Worm (Caenorhabditis elegans) whole organism, early embryonic: ENCODE data around the gene K08H2.10.

Source experiments
- B0310.2 ChIP-seq: sonication (generic microtip); optimal IDR thresholded peaks from 2 replicates; lab custom pipeline; 2016; ENCODE audit warnings: mild to moderate bottlenecking, missing genetic modification characterization, missing compliant biosample characterization
- F13C5.2 ChIP-seq: sonication (generic microtip); optimal IDR thresholded peaks from 2 replicates; lab custom pipeline; 2017; ENCODE audit warnings: mild to moderate bottlenecking, missing genetic modification characterization, inconsistent platforms, missing compliant biosample characterization
- aly-1 ChIP-seq: sonication (generic microtip); optimal IDR thresholded peaks from 2 replicates; lab custom pipeline; 2016; ENCODE audit warnings: missing genetic modification characterization, missing compliant biosample characterization
- ama-1 ChIP-seq: fragments of 150-350 bp; optimal IDR thresholded peaks from 2 replicates; lab custom pipeline; 2014
- ceh-13 ChIP-seq: fragments of 200-800 bp; sonication (Bioruptor generic); optimal IDR thresholded peaks from 2 replicates; lab custom pipeline; 2018; ENCODE audit warnings: mild to moderate bottlenecking, missing genetic modification characterization, missing compliant biosample characterization
- ceh-36 ChIP-seq: sonication (generic microtip); optimal IDR thresholded peaks from 2 replicates; lab custom pipeline; 2016; ENCODE audit warnings: missing genetic modification characterization, inconsistent platforms, missing compliant biosample characterization
- ets-7 ChIP-seq: sonication (generic microtip); optimal IDR thresholded peaks from 2 replicates; lab custom pipeline; 2016; ENCODE audit warnings: missing genotype, missing genetic modification characterization, missing compliant biosample characterization
- flt-1 ChIP-seq: fragments of 200-800 bp; sonication (Bioruptor generic); IDR thresholded peaks from 2 replicates; pipeline ENCODE4 v1.3.6; 2022; ENCODE audit warnings: missing genetic modification characterization, missing compliant biosample characterization
- hmbx-1 ChIP-seq: sonication (generic microtip); optimal IDR thresholded peaks from 2 replicates; lab custom pipeline; 2016; ENCODE audit warnings: mild to moderate bottlenecking, missing genetic modification characterization, missing compliant biosample characterization
- hmg-4 ChIP-seq: fragments of 200-800 bp; sonication (Bioruptor generic); optimal IDR thresholded peaks from 2 replicates; lab custom pipeline; 2018; ENCODE audit warnings: mild to moderate bottlenecking, missing genetic modification characterization, missing compliant biosample characterization
- hnd-1 ChIP-seq: sonication (generic microtip); optimal IDR thresholded peaks from 2 replicates; lab custom pipeline; 2016; ENCODE audit warnings: missing genetic modification characterization, missing compliant biosample characterization
- pes-1 ChIP-seq: fragments of 200-800 bp; sonication (Bioruptor generic); IDR thresholded peaks from 2 replicates; pipeline ENCODE4 v1.3.6; 2022; ENCODE audit warnings: missing genetic modification reagents, missing genetic modification characterization, missing compliant biosample characterization
- scrt-1 ChIP-seq: fragments of 200-800 bp; sonication (Bioruptor generic); IDR thresholded peaks from 2 replicates; pipeline ENCODE4 v1.3.6; 2022; ENCODE audit warnings: missing genetic modification characterization, missing compliant biosample characterization
- sea-1 ChIP-seq: fragments of 200-800 bp; sonication (Bioruptor generic); conservative IDR thresholded peaks from 2 replicates; pipeline ENCODE4 v1.3.6; 2022; ENCODE audit warnings: missing genetic modification characterization, missing compliant biosample characterization
- tbx-11 ChIP-seq: fragments of 200-800 bp; sonication (Bioruptor generic); IDR thresholded peaks from 2 replicates; pipeline ENCODE4 v1.3.6; 2022; ENCODE audit warnings: missing genetic modification characterization, missing compliant biosample characterization
- tbx-37 ChIP-seq: fragments of 200-800 bp; sonication (Bioruptor generic); conservative IDR thresholded peaks from 2 replicates; pipeline ENCODE4 v1.3.6; 2022; ENCODE audit warnings: missing genetic modification reagents, missing genetic modification characterization, missing compliant biosample characterization
- tra-4 ChIP-seq: sonication (generic microtip); optimal IDR thresholded peaks from 2 replicates; lab custom pipeline; 2017; ENCODE audit warnings: missing genetic modification characterization, missing compliant biosample characterization

The K08H2.10 gene

DNA sequence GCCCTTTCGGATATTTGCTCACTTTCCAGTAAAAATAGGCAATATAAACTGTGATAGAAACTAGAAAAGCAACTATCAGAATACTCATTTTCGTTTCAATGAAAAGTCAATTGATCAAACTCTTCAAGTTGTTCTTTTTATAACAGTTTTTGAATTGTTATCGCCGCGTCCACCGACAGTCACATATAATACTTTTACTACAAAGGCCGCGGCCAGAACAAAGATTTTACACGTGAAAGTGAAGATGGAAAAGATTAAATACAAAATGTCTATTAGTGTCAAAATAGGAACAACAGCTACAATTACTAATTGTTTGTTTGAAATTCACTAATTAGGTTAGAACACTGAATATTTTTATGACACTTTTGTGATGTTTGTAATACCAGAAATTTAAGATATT lies 12.0 kb downstream of the K08H2.10 start, which contains the start of gene cyp-14A2:
Gene cyp-14A2 (minus strand): TSS at position 101 of the 400 bp plus-strand sequence.
- TF ChIP-seq ceh-36 (tag; lab: Kevin White, UChicago) (no peak), tbx-11 (GFP tag; lab: Robert Waterston, UW) (no peak), hnd-1 (no peak), scrt-1 (no peak), B0310.2 (tag; lab: Kevin White, UChicago) (no peak)

DNA sequence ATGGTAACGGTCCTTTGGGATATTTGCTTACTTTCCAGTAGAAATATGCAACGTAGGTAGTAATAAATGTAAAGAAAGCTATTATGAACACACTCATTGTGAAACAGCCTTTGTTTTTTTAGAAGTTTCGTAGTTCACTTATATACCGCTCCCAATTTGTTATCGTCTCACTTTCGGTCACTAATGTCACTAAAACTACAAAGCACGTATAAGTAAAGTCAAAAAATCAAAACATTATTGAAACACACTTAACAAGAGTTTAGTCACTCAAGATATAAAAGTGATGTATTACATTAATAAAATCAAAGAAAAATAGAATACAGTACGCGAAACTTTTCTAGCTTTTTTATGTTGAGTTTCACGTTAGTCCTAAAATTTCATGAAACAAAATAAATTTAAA lies 16.5 kb downstream of the K08H2.10 start, which contains the start of gene cyp-14A3:
Gene cyp-14A3 (minus strand): TSS at position 101 of the 400 bp plus-strand sequence.
- TF ChIP-seq aly-1 (tag; lab: Kevin White, UChicago) = no peak
- no peak for TF ChIP-seq hmbx-1 (tag; lab: Kevin White, UChicago)
- TF ChIP-seq sea-1 (GFP tag; lab: Robert Waterston, UW) = no peak
- TF ChIP-seq F13C5.2 (tag; lab: Kevin White, UChicago) = no peak
- no peak for TF ChIP-seq ets-7 (tag; lab: Kevin White, UChicago)
- TF ChIP-seq ceh-36 (tag; lab: Kevin White, UChicago) = no peak
- no peak for TF ChIP-seq ceh-13 (GFP tag; lab: Kevin White, UChicago)
- no peak for TF ChIP-seq ama-1
- TF ChIP-seq tbx-11 (GFP tag; lab: Robert Waterston, UW) = no peak

DNA sequence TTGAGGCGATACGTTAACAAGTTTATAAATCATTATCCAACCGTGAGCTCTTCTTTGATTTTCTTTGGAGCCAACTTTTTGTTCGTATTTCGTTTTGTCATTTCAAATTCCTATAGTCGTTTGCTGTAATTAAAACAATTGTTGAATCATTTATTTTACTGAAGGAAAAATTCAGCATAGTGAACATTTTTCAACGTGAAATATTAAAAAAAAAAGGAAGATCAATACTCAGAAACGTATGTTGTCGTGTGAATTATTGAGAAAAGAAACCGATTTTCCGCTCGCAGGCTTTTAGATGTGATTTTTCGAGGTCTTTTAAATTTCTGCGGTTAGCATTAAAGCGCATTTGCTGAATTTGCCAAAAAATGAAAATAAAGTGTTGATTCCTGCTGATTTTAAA lies 21.3 kb downstream of the K08H2.10 start, which contains the start of gene phf-33:
Gene phf-33 (minus strand): TSS at position 101 of the 400 bp plus-strand sequence.
- no peak for TF ChIP-seq ama-1
- no peak for TF ChIP-seq pes-1 (GFP tag; lab: Robert Waterston, UW)
- TF ChIP-seq scrt-1 = no peak
- no peak for TF ChIP-seq hnd-1
- TF ChIP-seq hmbx-1 (tag; lab: Kevin White, UChicago) = no peak
- no peak for TF ChIP-seq ceh-36 (tag; lab: Kevin White, UChicago)
- no peak for TF ChIP-seq ceh-13 (GFP tag; lab: Kevin White, UChicago)
- no peak for TF ChIP-seq tra-4 (tag; lab: Kevin White, UChicago)
- no peak for TF ChIP-seq sea-1 (GFP tag; lab: Robert Waterston, UW)
- no peak for TF ChIP-seq ets-7 (tag; lab: Kevin White, UChicago)

DNA sequence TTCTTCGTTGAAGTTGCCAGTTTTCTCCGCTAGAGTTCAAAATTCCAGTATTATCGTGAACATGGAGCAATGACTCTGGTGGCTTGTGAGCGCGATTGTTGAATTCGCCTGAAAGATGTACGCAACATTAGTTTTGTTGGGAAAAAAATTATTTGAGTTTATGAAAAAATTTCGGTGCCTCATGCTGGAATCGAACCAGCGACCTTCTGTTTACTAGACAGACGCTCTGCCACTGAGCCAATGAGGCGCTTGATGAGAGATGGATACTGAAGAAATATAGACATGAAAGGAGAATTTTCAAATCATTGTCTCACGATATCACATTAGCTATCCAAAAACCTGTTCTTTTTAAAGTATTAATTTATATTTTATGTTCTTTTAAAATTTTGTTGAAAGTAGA lies 25.9 kb downstream of the K08H2.10 start:
- no peak for TF ChIP-seq sea-1 (GFP tag; lab: Robert Waterston, UW)
- TF ChIP-seq F13C5.2 (tag; lab: Kevin White, UChicago) = no peak
- no peak for TF ChIP-seq hmbx-1 (tag; lab: Kevin White, UChicago)
- TF ChIP-seq ceh-13 (GFP tag; lab: Kevin White, UChicago) = no peak
- TF ChIP-seq tbx-37 (GFP tag; lab: Robert Waterston, UW) = no peak
- no peak for TF ChIP-seq pes-1 (GFP tag; lab: Robert Waterston, UW)
- no peak for TF ChIP-seq scrt-1
- no peak for TF ChIP-seq ets-7 (tag; lab: Kevin White, UChicago)
- no peak for TF ChIP-seq hmg-4 (GFP tag; lab: Kevin White, UChicago)
- no peak for TF ChIP-seq hnd-1
- no peak for TF ChIP-seq flt-1 (GFP tag; lab: Robert Waterston, UW)
- no peak for TF ChIP-seq ama-1
- no peak for TF ChIP-seq ceh-36 (tag; lab: Kevin White, UChicago)
- TF ChIP-seq aly-1 (tag; lab: Kevin White, UChicago) = no peak

DNA sequence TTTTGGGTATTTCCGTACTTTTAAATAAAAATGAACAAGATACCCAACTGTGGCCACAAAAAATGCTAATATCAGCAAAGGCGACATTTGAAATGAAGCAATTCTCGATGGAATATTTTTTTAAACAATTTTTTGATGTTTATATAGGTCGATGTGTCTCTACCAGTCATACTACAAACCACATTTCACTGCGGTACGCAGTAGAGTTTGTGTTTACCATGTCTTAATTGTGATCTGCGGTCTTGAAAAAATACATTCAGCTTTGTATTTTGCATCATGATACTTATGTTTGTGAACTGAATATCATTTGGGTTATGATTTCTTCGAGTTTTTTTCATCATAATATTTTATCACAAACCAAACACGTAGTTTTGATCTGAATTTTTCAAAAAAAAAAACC lies 26.5 kb downstream of the K08H2.10 start, which contains the start of gene cyp-14A4:
Gene cyp-14A4 (minus strand): TSS at position 107 of the 400 bp plus-strand sequence.
- TF ChIP-seq B0310.2 (tag; lab: Kevin White, UChicago) (no peak), ama-1 (no peak)

DNA sequence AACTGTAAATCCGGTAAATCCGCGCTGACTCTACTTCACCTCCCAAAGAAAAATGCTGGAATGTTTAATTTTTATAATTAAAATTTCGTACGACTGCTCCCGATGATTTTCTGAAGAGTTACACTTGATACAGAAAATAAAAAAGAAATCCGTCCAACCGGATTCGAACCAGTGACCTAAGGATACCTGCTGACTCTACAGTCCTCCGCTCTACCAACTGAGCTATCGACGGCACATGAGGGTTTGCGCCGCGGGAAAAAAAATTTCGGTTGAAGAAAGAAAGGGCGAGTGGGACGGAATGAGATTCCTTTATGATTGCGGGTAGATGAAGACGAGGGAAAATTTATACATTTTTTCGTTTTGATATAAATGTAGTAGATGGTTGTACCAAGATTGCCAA lies 27.0 kb downstream of the K08H2.10 start:
- TF ChIP-seq aly-1 (tag; lab: Kevin White, UChicago) (no peak), hmg-4 (GFP tag; lab: Kevin White, UChicago) (no peak), tbx-37 (GFP tag; lab: Robert Waterston, UW) (no peak), flt-1 (GFP tag; lab: Robert Waterston, UW) (no peak), pes-1 (GFP tag; lab: Robert Waterston, UW) (no peak), ceh-13 (GFP tag; lab: Kevin White, UChicago) (no peak), scrt-1 (no peak), hnd-1 (no peak), ceh-36 (tag; lab: Kevin White, UChicago) (no peak), F13C5.2 (tag; lab: Kevin White, UChicago) (no peak), sea-1 (GFP tag; lab: Robert Waterston, UW) (no peak), tbx-11 (GFP tag; lab: Robert Waterston, UW) (no peak), ets-7 (tag; lab: Kevin White, UChicago) (no peak), hmbx-1 (tag; lab: Kevin White, UChicago) (no peak)

DNA sequence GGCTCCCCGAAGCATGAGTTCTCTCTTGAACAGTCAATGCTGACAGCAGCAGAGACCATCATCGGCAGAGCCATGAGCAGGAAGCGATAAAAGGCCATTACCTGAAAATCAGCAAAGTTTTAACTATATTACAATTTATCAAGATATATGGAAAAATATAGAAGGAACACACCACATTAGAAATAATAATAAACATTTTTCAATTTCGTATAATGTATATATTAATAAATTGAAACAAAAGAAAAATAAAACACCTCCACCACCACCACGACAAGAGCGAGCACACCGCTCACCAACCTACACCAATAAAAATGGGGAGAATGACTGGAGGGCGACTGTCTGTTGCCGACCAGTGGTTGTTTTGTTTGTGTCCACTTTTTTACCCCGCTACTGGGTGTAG lies 28.9 kb downstream of the K08H2.10 start, which contains the start of gene R04D3.2:
Gene R04D3.2 (minus strand): TSS at position 101 of the 400 bp plus-strand sequence.
- TF ChIP-seq pes-1 (GFP tag; lab: Robert Waterston, UW) (no peak), ama-1 (no peak), scrt-1 (no peak), tbx-37 (GFP tag; lab: Robert Waterston, UW) (no peak), flt-1 (GFP tag; lab: Robert Waterston, UW) (no peak)

DNA sequence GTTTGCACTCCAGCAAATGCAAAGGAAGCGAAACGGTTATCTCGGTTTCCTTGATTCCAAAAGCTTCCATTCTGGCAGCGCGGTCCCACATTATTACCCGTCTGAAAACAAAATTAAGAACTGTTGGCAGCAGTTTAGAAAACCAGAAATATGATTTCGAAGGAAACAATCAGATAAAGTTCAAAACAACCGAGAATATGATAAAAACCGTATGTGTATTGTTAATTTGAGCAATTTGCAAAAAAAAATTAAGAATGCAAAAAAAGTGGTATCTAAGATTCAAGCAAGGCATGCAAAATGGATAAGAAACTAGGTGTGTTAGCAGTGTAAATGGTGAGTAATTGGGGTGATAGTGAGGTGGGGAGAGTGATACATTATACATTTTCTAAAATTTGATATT lies 31.1 kb downstream of the K08H2.10 start, which contains the start of gene R04D3.4:
Gene R04D3.4 (minus strand): TSS at position 101 of the 400 bp plus-strand sequence.
- TF ChIP-seq aly-1 (tag; lab: Kevin White, UChicago) = no peak
- no peak for TF ChIP-seq F13C5.2 (tag; lab: Kevin White, UChicago)
- TF ChIP-seq pes-1 (GFP tag; lab: Robert Waterston, UW) = no peak
- no peak for TF ChIP-seq sea-1 (GFP tag; lab: Robert Waterston, UW)
- no peak for TF ChIP-seq scrt-1
- no peak for TF ChIP-seq hmg-4 (GFP tag; lab: Kevin White, UChicago)
- TF ChIP-seq ceh-36 (tag; lab: Kevin White, UChicago) = no peak
- TF ChIP-seq flt-1 (GFP tag; lab: Robert Waterston, UW) = no peak
- no peak for TF ChIP-seq ama-1
- no peak for TF ChIP-seq tra-4 (tag; lab: Kevin White, UChicago)
- TF ChIP-seq tbx-37 (GFP tag; lab: Robert Waterston, UW) = no peak
- no peak for TF ChIP-seq ets-7 (tag; lab: Kevin White, UChicago)
- no peak for TF ChIP-seq hnd-1
- no peak for TF ChIP-seq ceh-13 (GFP tag; lab: Kevin White, UChicago)
- no peak for TF ChIP-seq B0310.2 (tag; lab: Kevin White, UChicago)
- no peak for TF ChIP-seq hmbx-1 (tag; lab: Kevin White, UChicago)
- no peak for TF ChIP-seq tbx-11 (GFP tag; lab: Robert Waterston, UW)
